Fruit fly (Drosophila melanogaster): ENCODE data around the gene CG42374.

The CG42374 gene

dm6 chr3L:19254715-19255428 is 8.7 kb upstream of the CG42374 start, which contains the start of the genes mRpL21 and rept (continued):
- TF ChIP-seq Max (GFP tag; optimal IDR thresholded peaks at IDR 0.05) (peak; percentile 98), CG10321 (GFP tag; IDR thresholded peaks at IDR 0.05) (no peak), Dip3 (GFP tag; optimal IDR thresholded peaks at IDR 0.05) (peak; percentile 49), cato (GFP tag; optimal IDR thresholded peaks at IDR 0.05; ENCODE audit: borderline replicate concordance) (no peak), vnd (GFP tag; IDR thresholded peaks at IDR 0.05; ENCODE audit: partially characterized antibody) (no peak), CG16813 (GFP tag; IDR thresholded peaks at IDR 0.05; ENCODE audit: partially characterized antibody) (no peak), CG1832 (GFP tag; optimal IDR thresholded peaks at IDR 0.05) (no peak), CG10366 (GFP tag; IDR thresholded peaks at IDR 0.05) (peak; percentile 39; the same call in 1 of the 2 replicates), lmd (GFP tag; IDR thresholded peaks at IDR 0.05) (peak; percentile 30; the same call in 1 of the 2 replicates), hbn (GFP tag; IDR thresholded peaks at IDR 0.05; ENCODE audit: partially characterized antibody) (no peak), Hand (GFP tag; optimal IDR thresholded peaks at IDR 0.05) (no peak), yki (optimal IDR thresholded peaks at IDR 0.05) (no peak), stwl (tag; optimal IDR thresholded peaks at IDR 0.05) (peak; percentile 34), E2f1 (GFP tag; IDR thresholded peaks at IDR 0.05) (peak; percentile 33; the same call in 1 of the 2 replicates), CG12744 (GFP tag; optimal IDR thresholded peaks at IDR 0.05) (peak; percentile 65), ems (GFP tag; optimal IDR thresholded peaks at IDR 0.05) (peak; percentile 17), ham (GFP tag; IDR thresholded peaks at IDR 0.05) (no peak), fd64A (GFP tag; optimal IDR thresholded peaks at IDR 0.05) (no peak), abd-A (tag; optimal IDR thresholded peaks at IDR 0.05) (no peak), sc (optimal IDR thresholded peaks at IDR 0.05) (no peak), sc (GFP tag; optimal IDR thresholded peaks at IDR 0.05) (peak; percentile 5), z (GFP tag; IDR thresholded peaks at IDR 0.05) (no peak), YL-1 (GFP tag; optimal IDR thresholded peaks at IDR 0.05) (peak; percentile 81), slou (GFP tag; optimal IDR thresholded peaks at IDR 0.05) (no peak), ssp (GFP tag; IDR thresholded peaks at IDR 0.05) (no peak), CG8290 (GFP tag; optimal IDR thresholded peaks at IDR 0.05) (peak; percentile 11), CG8290 (tag; optimal IDR thresholded peaks at IDR 0.05) (peak in 1 of 2 experiments; percentile 63), CG10979 (tag; optimal IDR thresholded peaks at IDR 0.05) (peak; percentile 0), CG32532 (GFP tag; IDR thresholded peaks at IDR 0.05) (peak; percentile 42), CG13287 (GFP tag; IDR thresholded peaks at IDR 0.05; ENCODE audit: partially characterized antibody) (peak; percentile 46; the same call in 1 of the 2 replicates), hth (optimal IDR thresholded peaks at IDR 0.05) (no peak), tna (GFP tag; IDR thresholded peaks at IDR 0.05; ENCODE audit: partially characterized antibody) (no peak), disco-r (GFP tag; optimal IDR thresholded peaks at IDR 0.05) (no peak), CG12391 (tag; optimal IDR thresholded peaks at IDR 0.05) (peak; percentile 57), inv (GFP tag; IDR thresholded peaks at IDR 0.05; ENCODE audit: partially characterized antibody) (no peak), CG16863 (GFP tag; optimal IDR thresholded peaks at IDR 0.05) (peak; percentile 17), grn (GFP tag; optimal IDR thresholded peaks at IDR 0.05) (no peak), Optix (GFP tag; IDR thresholded peaks at IDR 0.05) (no peak; the same call in 2 of the 3 replicates), Mrtf (GFP tag; IDR thresholded peaks at IDR 0.05) (peak; percentile 32; the same call in 1 of the 3 replicates), Hr3 (GFP tag; optimal IDR thresholded peaks at IDR 0.05) (peak; percentile 59), E2f2 (GFP tag; IDR thresholded peaks at IDR 0.05) (peak; percentile 65), Hr78 (GFP tag; optimal IDR thresholded peaks at IDR 0.05) (no peak), BEAF-32 (GFP tag; optimal IDR thresholded peaks at IDR 0.05) (peak; percentile 45), Sry-δ (GFP tag; optimal IDR thresholded peaks at IDR 0.05) (peak; percentile 55), CkIIα-i1 (GFP tag; IDR thresholded peaks at IDR 0.05) (no peak), CG11085 (GFP tag; IDR thresholded peaks at IDR 0.05) (0 out of 2 replicates have a peak, but pooled peaks have one; percentile 16), Dp (GFP tag; optimal IDR thresholded peaks at IDR 0.05) (peak; percentile 42), CG4328 (GFP tag; optimal IDR thresholded peaks at IDR 0.05) (peak; percentile 9), scrt (GFP tag; optimal IDR thresholded peaks at IDR 0.05) (peak; percentile 42), Atf3 (GFP tag; optimal IDR thresholded peaks at IDR 0.05) (no peak)
